Fruit fly (Drosophila melanogaster) whole organism, prepupa: Measurements from ENCODE around the gene pigeon.

Experiments
- Blimp-1 ChIP-seq: fragments of 200-800 bp; sonication (Bioruptor generic); optimal IDR thresholded peaks from 3 replicates; lab custom pipeline; 2017; ENCODE audit warnings: missing biosample characterization, missing genetic modification characterization, mild to moderate bottlenecking, moderate library complexity, missing genetic modification reagents
- CG10631 ChIP-seq: fragments of 200-800 bp; sonication (Bioruptor generic); optimal IDR thresholded peaks from 2 replicates; lab custom pipeline; 2016; ENCODE audit warnings: missing biosample characterization, missing genetic modification characterization
- CG10669 ChIP-seq: fragments of 200-800 bp; sonication (Bioruptor generic); optimal IDR thresholded peaks from 3 replicates; lab custom pipeline; 2018; ENCODE audit warnings: missing biosample characterization, mild to moderate bottlenecking, missing genetic modification characterization, moderate library complexity
- CG11294 ChIP-seq: fragments of 200-800 bp; sonication (Bioruptor generic); IDR thresholded peaks from 2 replicates; pipeline ENCODE4 v1.3.6; 2022; ENCODE audit warnings: missing biosample characterization, missing genetic modification characterization
- CG11762 ChIP-seq: fragments of 200-800 bp; sonication (Bioruptor generic); optimal IDR thresholded peaks from 3 replicates; lab custom pipeline; 2016; ENCODE audit warnings: missing biosample characterization, missing genetic modification characterization; ENCODE audit not compliant: insufficient read depth
- CG11902 ChIP-seq: fragments of 200-800 bp; sonication (Bioruptor generic); optimal IDR thresholded peaks from 3 replicates; lab custom pipeline; 2016; ENCODE audit warnings: missing biosample characterization, missing genetic modification characterization
- CG1621 ChIP-seq: fragments of 200-800 bp; sonication (Bioruptor generic); optimal IDR thresholded peaks from 3 replicates; lab custom pipeline; 2018; ENCODE audit warnings: missing biosample characterization, mild to moderate bottlenecking, missing genetic modification characterization
- CG16779 ChIP-seq: fragments of 200-800 bp; sonication (Bioruptor generic); optimal IDR thresholded peaks from 3 replicates; lab custom pipeline; 2017; ENCODE audit warnings: missing biosample characterization, mild to moderate bottlenecking, missing genetic modification characterization
- CG3032 ChIP-seq: fragments of 200-800 bp; optimal IDR thresholded peaks from 2 replicates; lab custom pipeline; 2019; ENCODE audit warnings: missing biosample characterization, mild to moderate bottlenecking, missing genetic modification characterization, moderate library complexity
- CG32006 ChIP-seq: fragments of 200-800 bp; sonication (Bioruptor generic); optimal IDR thresholded peaks from 3 replicates; lab custom pipeline; 2017; ENCODE audit warnings: missing biosample characterization, mild to moderate bottlenecking, missing genetic modification characterization
- CG34406 ChIP-seq: fragments of 200-800 bp; sonication (Bioruptor generic); optimal IDR thresholded peaks from 3 replicates; lab custom pipeline; 2016; ENCODE audit warnings: missing biosample characterization, missing genetic modification characterization
- CG3919 ChIP-seq: fragments of 200-800 bp; sonication (Bioruptor generic); optimal IDR thresholded peaks from 3 replicates; lab custom pipeline; 2016; ENCODE audit warnings: missing biosample characterization, missing genetic modification characterization
- CG4318 ChIP-seq: fragments of 200-800 bp; sonication (Bioruptor generic); optimal IDR thresholded peaks from 3 replicates; lab custom pipeline; 2017; ENCODE audit warnings: missing biosample characterization, mild to moderate bottlenecking, missing genetic modification characterization
- CG6163 ChIP-seq: fragments of 200-800 bp; sonication (Bioruptor generic); IDR thresholded peaks from 3 replicates; pipeline ENCODE4 v1.3.6; 2022; ENCODE audit warnings: missing biosample characterization, missing genetic modification characterization
- CG6276 ChIP-seq: fragments of 200-800 bp; sonication (Bioruptor generic); optimal IDR thresholded peaks from 2 replicates; lab custom pipeline; 2017; ENCODE audit warnings: missing biosample characterization, mild to moderate bottlenecking, missing genetic modification characterization
- CG6792 ChIP-seq: fragments of 200-800 bp; sonication (Bioruptor generic); optimal IDR thresholded peaks from 3 replicates; lab custom pipeline; 2016; ENCODE audit warnings: missing biosample characterization, missing genetic modification characterization
- CG6808 ChIP-seq: fragments of 200-800 bp; sonication (Bioruptor generic); optimal IDR thresholded peaks from 3 replicates; lab custom pipeline; 2017; ENCODE audit warnings: missing biosample characterization, missing genetic modification characterization, mild to moderate bottlenecking, moderate library complexity, missing genetic modification reagents
- CG6854 ChIP-seq: fragments of 200-800 bp; sonication (Bioruptor generic); optimal IDR thresholded peaks from 2 replicates; lab custom pipeline; 2017; ENCODE audit warnings: missing biosample characterization, mild to moderate bottlenecking, missing genetic modification characterization
- CG8119 ChIP-seq: fragments of 200-800 bp; sonication (Bioruptor generic); IDR thresholded peaks from 3 replicates; pipeline ENCODE4 v1.3.6; 2022; ENCODE audit warnings: missing biosample characterization, missing genetic modification characterization
- CG8319 ChIP-seq: fragments of 200-800 bp; sonication (Bioruptor generic); optimal IDR thresholded peaks from 3 replicates; lab custom pipeline; 2016; ENCODE audit warnings: missing biosample characterization, missing genetic modification characterization
- CG9139 ChIP-seq: fragments of 200-800 bp; sonication (Bioruptor generic); optimal IDR thresholded peaks from 3 replicates; lab custom pipeline; 2017; ENCODE audit warnings: missing biosample characterization, mild to moderate bottlenecking, missing genetic modification characterization
- Eip75B ChIP-seq: fragments of 200-800 bp; sonication (Bioruptor generic); optimal IDR thresholded peaks from 3 replicates; lab custom pipeline; 2016; ENCODE audit warnings: missing biosample characterization, missing genetic modification characterization
- Eip78C ChIP-seq: fragments of 200-800 bp; sonication (Bioruptor generic); peaks from one replicate; lab custom pipeline; 2016; ENCODE audit warnings: missing biosample characterization, missing genetic modification characterization
- Ets21C ChIP-seq: fragments of 200-800 bp; sonication (Bioruptor generic); optimal IDR thresholded peaks from 3 replicates; lab custom pipeline; 2016; ENCODE audit warnings: missing biosample characterization, missing genetic modification characterization
- Ets96B ChIP-seq: fragments of 200-800 bp; optimal IDR thresholded peaks from 2 replicates; lab custom pipeline; 2019; ENCODE audit warnings: missing biosample characterization, mild to moderate bottlenecking, missing genetic modification characterization, moderate library complexity
- Hr38 ChIP-seq: sonication (Bioruptor generic); optimal IDR thresholded peaks from 2 replicates; lab custom pipeline; 2016; ENCODE audit warnings: missing biosample characterization, missing genetic modification characterization
- Hr39 ChIP-seq: fragments of 200-800 bp; sonication (Bioruptor generic); optimal IDR thresholded peaks from 2 replicates; lab custom pipeline; 2016; ENCODE audit warnings: missing biosample characterization, missing genetic modification characterization
- Hr4 ChIP-seq: fragments of 200-800 bp; sonication (Bioruptor generic); optimal IDR thresholded peaks from 3 replicates; lab custom pipeline; 2016; ENCODE audit warnings: missing biosample characterization, missing genetic modification characterization
- Lpt ChIP-seq: fragments of 200-800 bp; sonication (Bioruptor generic); optimal IDR thresholded peaks from 3 replicates; lab custom pipeline; 2016; ENCODE audit warnings: missing biosample characterization, missing genetic modification characterization
- Met ChIP-seq: fragments of 200-800 bp; sonication (Bioruptor generic); optimal IDR thresholded peaks from 3 replicates; lab custom pipeline; 2016; ENCODE audit warnings: missing biosample characterization, missing genetic modification characterization
- OdsH ChIP-seq: fragments of 200-800 bp; sonication (Bioruptor generic); optimal IDR thresholded peaks from 3 replicates; lab custom pipeline; 2016; ENCODE audit warnings: missing biosample characterization, missing genetic modification characterization
- Smox ChIP-seq: fragments of 200-800 bp; sonication (Bioruptor generic); optimal IDR thresholded peaks from 3 replicates; lab custom pipeline; 2016; ENCODE audit warnings: missing biosample characterization, missing genetic modification characterization
- Sox14 ChIP-seq: fragments of 200-800 bp; sonication (Bioruptor generic); optimal IDR thresholded peaks from 3 replicates; lab custom pipeline; 2016; ENCODE audit warnings: missing biosample characterization, missing genetic modification characterization
- Sox15 ChIP-seq: fragments of 200-800 bp; sonication (Bioruptor generic); optimal IDR thresholded peaks from 3 replicates; lab custom pipeline; 2016; ENCODE audit warnings: missing biosample characterization, missing genetic modification characterization
- achi ChIP-seq: fragments of 200-800 bp; sonication (Bioruptor generic); optimal IDR thresholded peaks from 3 replicates; lab custom pipeline; 2016; ENCODE audit warnings: missing biosample characterization, missing genetic modification characterization
- acj6 ChIP-seq: fragments of 200-800 bp; sonication (Bioruptor generic); optimal IDR thresholded peaks from 3 replicates; lab custom pipeline; 2016; ENCODE audit warnings: missing biosample characterization, missing genetic modification characterization
- cyc ChIP-seq: fragments of 200-800 bp; sonication (Bioruptor generic); optimal IDR thresholded peaks from 3 replicates; lab custom pipeline; 2016; ENCODE audit warnings: missing biosample characterization, missing genetic modification characterization
- dac ChIP-seq: fragments of 200-800 bp; sonication (Bioruptor generic); optimal IDR thresholded peaks from 2 replicates; lab custom pipeline; 2017; ENCODE audit warnings: missing biosample characterization, mild to moderate bottlenecking, missing genetic modification characterization
- dsx ChIP-seq: fragments of 200-800 bp; optimal IDR thresholded peaks from 3 replicates; lab custom pipeline; 2019; ENCODE audit warnings: missing biosample characterization, mild to moderate bottlenecking, missing genetic modification characterization, moderate library complexity; ENCODE audit not compliant: poor library complexity, severe bottlenecking
- eg ChIP-seq: fragments of 200-800 bp; sonication (Bioruptor generic); IDR thresholded peaks from 3 replicates; pipeline ENCODE4 v1.3.6; 2022; ENCODE audit warnings: missing biosample characterization, missing genetic modification characterization
- esn ChIP-seq: fragments of 200-800 bp; sonication (Bioruptor generic); optimal IDR thresholded peaks from 2 replicates; lab custom pipeline; 2016; ENCODE audit warnings: missing biosample characterization, mild to moderate bottlenecking, missing genetic modification characterization, moderate library complexity
- fd59A ChIP-seq: fragments of 200-800 bp; sonication (Bioruptor generic); optimal IDR thresholded peaks from 2 replicates; lab custom pipeline; 2017; ENCODE audit warnings: missing biosample characterization, mild to moderate bottlenecking, missing genetic modification characterization, missing genetic modification reagents
- net ChIP-seq: fragments of 200-800 bp; sonication (Bioruptor generic); optimal IDR thresholded peaks from 3 replicates; lab custom pipeline; 2016; ENCODE audit warnings: missing biosample characterization, missing genetic modification characterization
- pdm3 ChIP-seq: fragments of 200-800 bp; sonication (Bioruptor generic); optimal IDR thresholded peaks from 3 replicates; lab custom pipeline; 2016; ENCODE audit warnings: missing biosample characterization, missing genetic modification characterization
- salr ChIP-seq, 2 experiments: fragments of 200-800 bp; sonication (Bioruptor generic); optimal IDR thresholded peaks; 3 replicates each; lab custom pipeline; 2016 to 2018; ENCODE audit warnings: missing biosample characterization in 2 of 2, missing genetic modification characterization in 2 of 2, mild to moderate bottlenecking in 1 of 2
- spab ChIP-seq: fragments of 200-800 bp; sonication (Bioruptor generic); optimal IDR thresholded peaks from 2 replicates; lab custom pipeline; 2017; ENCODE audit warnings: missing biosample characterization, mild to moderate bottlenecking, missing genetic modification characterization, missing genetic modification reagents
- ss ChIP-seq, 2 experiments: fragments of 200-800 bp; sonication (Bioruptor generic); optimal IDR thresholded peaks; 2 replicates in 1 of 2; 3 replicates in 1 of 2; lab custom pipeline; 2017 to 2018; ENCODE audit warnings: mild to moderate bottlenecking in 2 of 2, missing biosample characterization in 2 of 2, missing genetic modification characterization in 2 of 2, moderate library complexity in 1 of 2
- svp ChIP-seq: fragments of 200-800 bp; sonication (Bioruptor generic); peaks from one replicate; lab custom pipeline; 2016; ENCODE audit warnings: missing biosample characterization, missing genetic modification characterization
- topi ChIP-seq: fragments of 200-800 bp; sonication (Bioruptor generic); optimal IDR thresholded peaks from 3 replicates; lab custom pipeline; 2016; ENCODE audit warnings: missing biosample characterization, missing genetic modification characterization
- vri ChIP-seq: fragments of 200-800 bp; sonication (Bioruptor generic); optimal IDR thresholded peaks from 3 replicates; lab custom pipeline; 2016; ENCODE audit warnings: missing biosample characterization, mild to moderate bottlenecking, missing genetic modification characterization

pigeon gene

DNA sequence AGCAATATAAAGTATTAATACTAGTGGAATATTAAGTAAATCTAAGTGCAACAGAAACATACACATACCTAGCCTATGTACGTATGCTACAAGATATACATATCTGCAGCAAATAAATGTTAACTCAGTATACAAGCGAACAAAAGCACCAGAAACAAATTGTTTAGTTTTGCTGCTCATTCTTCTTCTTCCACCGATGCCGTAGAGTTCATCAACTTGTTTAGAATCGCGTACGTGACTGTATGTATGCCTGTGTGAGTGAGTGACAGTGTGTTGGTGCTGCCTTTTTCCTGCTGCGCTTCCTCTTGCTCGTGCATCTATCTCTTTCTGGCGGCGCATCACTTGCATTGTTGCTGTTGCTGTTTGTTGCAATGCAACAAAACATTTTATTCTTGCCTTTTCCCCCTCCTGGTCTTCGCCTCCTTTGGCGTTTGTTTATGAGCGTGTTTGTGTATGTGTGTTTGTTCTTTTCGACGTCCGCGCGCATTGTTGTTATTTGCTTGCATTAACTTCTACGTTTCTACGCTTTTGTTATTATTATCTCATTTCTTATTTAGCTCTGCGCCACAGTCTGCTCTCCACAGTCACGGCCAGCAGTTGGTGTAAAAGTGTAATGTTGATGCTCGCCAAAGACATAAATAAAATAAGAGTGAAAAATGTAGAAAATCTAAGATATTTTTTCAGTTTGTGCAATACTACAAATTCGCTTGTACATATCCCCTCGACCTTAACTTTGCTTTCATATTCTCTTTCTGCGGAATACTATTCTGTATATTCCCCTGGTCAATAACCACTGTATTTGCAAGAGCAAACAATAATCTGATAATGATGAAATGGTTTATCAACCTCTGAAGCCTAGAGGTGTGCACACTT, 26.9 kb upstream of the pigeon start:
- TF ChIP-seq CG11902 (no peak), CG11762 (peak; percentile 37), CG6854 (no peak), Hr39 (GFP tag; lab: Kevin White, UChicago) (peak; percentile 67), CG3919 (peak; percentile 45), CG9139 (GFP tag; lab: Kevin White, UChicago) (no peak), pdm3 (GFP tag; lab: Kevin White, UChicago) (peak; percentile 68), Blimp-1 (GFP tag; lab: Kevin White, UChicago) (no peak), acj6 (GFP tag; lab: Kevin White, UChicago) (peak; percentile 64), CG34406 (peak; percentile 49), CG6276 (peak; percentile 57), Eip78C (peak; percentile 78), CG6163 (peak; percentile 30; the same call in 1 of the 3 replicates), Sox14 (GFP tag; lab: Kevin White, UChicago) (peak; percentile 57), Ets21C (GFP tag; lab: Kevin White, UChicago) (peak; percentile 41), fd59A (no peak), CG10631 (GFP tag; lab: Kevin White, UChicago) (peak; percentile 39), Met (GFP tag; lab: Kevin White, UChicago) (peak; percentile 65), achi (peak; percentile 69), net (peak; percentile 42), CG6792 (peak; percentile 45), Sox15 (peak; percentile 17), dac (peak; percentile 21), Hr38 (GFP tag; lab: Kevin White, UChicago) (no peak), CG4318 (GFP tag; lab: Kevin White, UChicago) (peak; percentile 37), Lpt (GFP tag; lab: Kevin White, UChicago) (no peak), dsx (GFP tag; lab: Kevin White, UChicago) (peak; percentile 43), CG1621 (no peak), eg (GFP tag; lab: Robert Waterston, UW) (peak; percentile 46; the same call in 1 of the 3 replicates), topi (GFP tag; lab: Kevin White, UChicago) (peak; percentile 63), CG3032 (tag; lab: Kevin White, UChicago) (peak; percentile 15), Smox (GFP tag; lab: Kevin White, UChicago) (peak; percentile 70), CG10669 (GFP tag; lab: Kevin White, UChicago) (peak; percentile 31), CG11294 (GFP tag; lab: Robert Waterston, UW) (no peak; the same call in 1 of the 2 replicates), CG6808 (GFP tag; lab: Kevin White, UChicago) (peak; percentile 52), CG16779 (tag; lab: Kevin White, UChicago) (no peak), svp (GFP tag; lab: Kevin White, UChicago) (peak; percentile 92), Hr4 (GFP tag; lab: Kevin White, UChicago) (peak; percentile 80), OdsH (GFP tag; lab: Kevin White, UChicago) (peak; percentile 71), ss (GFP tag; optimal IDR thresholded peaks at IDR 0.05; lab: Kevin White, UChicago) (no peak), cyc (GFP tag; lab: Kevin White, UChicago) (peak; percentile 61), CG32006 (GFP tag; lab: Kevin White, UChicago) (peak; percentile 75), CG8119 (GFP tag; lab: Robert Waterston, UW) (peak; percentile 50; the same call in 2 of the 3 replicates), esn (GFP tag; lab: Kevin White, UChicago) (peak; percentile 71), spab (GFP tag; lab: Kevin White, UChicago) (peak; percentile 3), CG8319 (GFP tag; lab: Kevin White, UChicago) (peak; percentile 55), Ets96B (tag; lab: Kevin White, UChicago) (peak; percentile 53), vri (GFP tag; lab: Kevin White, UChicago) (peak; percentile 86), salr (GFP tag; optimal IDR thresholded peaks at IDR 0.05; lab: Kevin White, UChicago) (peak in 1 of 2 experiments; percentile 42), Eip75B (peak; percentile 8)
